Worm (Caenorhabditis elegans) whole organism, dauer: Measurements from ENCODE around the gene C15C8.7.

Experiments used
- unc-62 ChIP-seq: sonication (generic microtip); optimal IDR thresholded peaks from 2 replicates; lab custom pipeline; 2017; ENCODE audit warnings: missing biosample characterization, missing genetic modification reagents, missing genetic modification characterization

C15C8.7 gene

ce11 chrV:12751495-12752050 is 6.7 kb upstream of the C15C8.7 start, which contains the start of gene C15C8.6:
C15C8.6 (minus strand) TSS chrV:12751545.
- no peak for TF ChIP-seq unc-62 (GFP tag; lab: Kevin White, UChicago)

- TF ChIP-seq unc-62 (GFP tag; lab: Kevin White, UChicago) = no peak
These were observed 4.7 kb upstream of the C15C8.7 start for ce11 chrV:12749558-12749957.

- no peak for TF ChIP-seq unc-62 (GFP tag; lab: Kevin White, UChicago)
These were observed 3.0 kb upstream of the C15C8.7 start, which contains the start of gene C15C8.5 for ce11 chrV:12747856-12748255. C15C8.5 (plus strand) TSS chrV:12748007.

ce11 chrV:12747431-12747830 is 2.6 kb upstream of the C15C8.7 start, which contains the start of gene C15C8.4:
C15C8.4 (minus strand) TSS chrV:12747463.
- TF ChIP-seq unc-62 (GFP tag; lab: Kevin White, UChicago) = no peak

ce11 chrV:12743778-12744502 is 910 bp downstream of the C15C8.7 start:
- TF ChIP-seq unc-62 (GFP tag; lab: Kevin White, UChicago) = no peak

ce11 chrV:12741684-12742083 is 3.2 kb downstream of the C15C8.7 start, which contains the start of gene hrg-7:
hrg-7 (plus strand) TSS chrV:12742041.
- TF ChIP-seq unc-62 (GFP tag; lab: Kevin White, UChicago) = no peak

- no peak for TF ChIP-seq unc-62 (GFP tag; lab: Kevin White, UChicago)
These were observed 8.6 kb downstream of the C15C8.7 start, which contains the start of gene cky-1 for ce11 chrV:12736166-12736753. cky-1 (plus strand) TSS chrV:12736703.

ce11 chrV:12733465-12734248 is 11.2 kb downstream of the C15C8.7 start, which contains the start of the genes dhs-21 and xbx-9:
dhs-21 (minus strand) TSS chrV:12733645.
xbx-9 (plus strand) TSS chrV:12734198.
- TF ChIP-seq unc-62 (GFP tag; lab: Kevin White, UChicago) = no peak

- TF ChIP-seq unc-62 (GFP tag; lab: Kevin White, UChicago) = no peak
These were observed 12.1 kb downstream of the C15C8.7 start for ce11 chrV:12732734-12733133.

ce11 chrV:12729220-12729619 is 15.6 kb downstream of the C15C8.7 start, which contains the start of gene R11D1.10:
R11D1.10 (plus strand) TSS chrV:12729520.
- TF ChIP-seq unc-62 (GFP tag; lab: Kevin White, UChicago) = no peak

- TF ChIP-seq unc-62 (GFP tag; lab: Kevin White, UChicago) = no peak
These were observed 16.7 kb downstream of the C15C8.7 start, which contains the start of the genes rpl-28 and mrpl-49 for ce11 chrV:12728062-12728665. rpl-28 (minus strand) TSS chrV:12728112. mrpl-49 (plus strand) TSS chrV:12728631.

ce11 chrV:12727104-12727637 is 17.7 kb downstream of the C15C8.7 start, which contains the start of gene R11D1.13:
R11D1.13 (plus strand) TSS chrV:12727154.
- TF ChIP-seq unc-62 (GFP tag; lab: Kevin White, UChicago) = no peak

- TF ChIP-seq unc-62 (GFP tag; lab: Kevin White, UChicago) = no peak
These were observed 19.0 kb downstream of the C15C8.7 start, which contains the start of gene R11D1.12 for ce11 chrV:12725893-12726292. R11D1.12 (minus strand) TSS chrV:12725993.

ce11 chrV:12719713-12720112 is 25.1 kb downstream of the C15C8.7 start, which contains the start of gene R11D1.7:
R11D1.7 (plus strand) TSS chrV:12720013.
- TF ChIP-seq unc-62 (GFP tag; lab: Kevin White, UChicago) = no peak
